Worm (Caenorhabditis elegans) whole organism, early embryonic: ENCODE measurements around the gene ben-1.

Source experiments
- F13C5.2 ChIP-seq: sonication (generic microtip); optimal IDR thresholded peaks from 2 replicates; lab custom pipeline; 2017; ENCODE audit warnings: mild to moderate bottlenecking, missing genetic modification characterization, inconsistent platforms, missing compliant biosample characterization
- ama-1 ChIP-seq: fragments of 150-350 bp; optimal IDR thresholded peaks from 2 replicates; lab custom pipeline; 2014
- hnd-1 ChIP-seq: sonication (generic microtip); optimal IDR thresholded peaks from 2 replicates; lab custom pipeline; 2016; ENCODE audit warnings: missing genetic modification characterization, missing compliant biosample characterization
- pes-1 ChIP-seq: fragments of 200-800 bp; sonication (Bioruptor generic); IDR thresholded peaks from 2 replicates; pipeline ENCODE4 v1.3.6; 2022; ENCODE audit warnings: missing genetic modification reagents, missing genetic modification characterization, missing compliant biosample characterization
- scrt-1 ChIP-seq: fragments of 200-800 bp; sonication (Bioruptor generic); IDR thresholded peaks from 2 replicates; pipeline ENCODE4 v1.3.6; 2022; ENCODE audit warnings: missing genetic modification characterization, missing compliant biosample characterization
- tbx-37 ChIP-seq: fragments of 200-800 bp; sonication (Bioruptor generic); conservative IDR thresholded peaks from 2 replicates; pipeline ENCODE4 v1.3.6; 2022; ENCODE audit warnings: missing genetic modification reagents, missing genetic modification characterization, missing compliant biosample characterization

DNA sequence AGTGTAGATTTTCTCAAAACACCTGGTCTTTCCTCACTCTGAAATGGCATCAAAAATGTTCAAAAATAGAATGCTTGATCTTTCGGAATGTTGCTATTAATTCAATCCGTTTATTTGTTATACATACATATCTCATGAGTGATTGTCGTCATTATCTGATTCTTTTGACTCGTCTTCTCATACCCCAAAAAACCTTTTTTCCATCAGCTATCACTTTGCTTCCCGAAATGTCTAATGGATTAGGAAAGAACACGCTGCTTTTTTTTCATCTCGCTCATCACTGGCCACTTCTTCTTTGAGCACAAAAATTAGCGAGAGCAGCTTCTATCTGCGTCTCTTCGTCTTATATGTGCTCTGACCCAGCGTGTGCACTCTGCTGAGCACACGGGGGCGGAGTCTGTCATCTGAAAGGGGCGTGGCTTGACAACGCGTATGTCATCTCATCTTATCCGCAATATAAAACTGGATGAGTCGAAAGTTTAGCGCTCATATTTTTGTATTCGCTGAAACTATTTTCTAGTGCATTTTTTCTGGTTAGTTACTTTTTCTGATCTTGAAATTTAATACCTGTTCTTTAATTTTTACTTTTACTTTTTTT lies 23.4 kb upstream of the ben-1 start:
- TF ChIP-seq ama-1 (lab: Kevin White, UChicago) (no peak), pes-1 (no peak), scrt-1 (GFP tag; lab: Robert Waterston, UW) (no peak), tbx-37 (GFP tag; lab: Robert Waterston, UW) (no peak), hnd-1 (tag; lab: Kevin White, UChicago) (no peak), F13C5.2 (tag; lab: Kevin White, UChicago) (no peak)
